Worm (Caenorhabditis elegans) whole organism, late embryonic: Measurements from ENCODE around the gene C33H5.13.

Experiments used
- C08G9.2 ChIP-seq: sonication (generic microtip); optimal IDR thresholded peaks from 2 replicates; lab custom pipeline; 2016; ENCODE audit warnings: mild to moderate bottlenecking, missing genetic modification characterization, moderate library complexity, missing compliant biosample characterization
- K02D7.2 ChIP-seq: sonication (generic microtip); optimal IDR thresholded peaks from 2 replicates; lab custom pipeline; 2017; ENCODE audit warnings: mild to moderate bottlenecking, missing genetic modification characterization, missing compliant biosample characterization
- T23F11.4 ChIP-seq: fragments of 200-800 bp; sonication (Bioruptor generic); optimal IDR thresholded peaks from 2 replicates; lab custom pipeline; 2018; ENCODE audit warnings: mild to moderate bottlenecking, missing genetic modification characterization, missing compliant biosample characterization
- ahr-1 ChIP-seq: sonication (generic microtip); optimal IDR thresholded peaks from 2 replicates; lab custom pipeline; 2016; ENCODE audit warnings: missing genetic modification characterization, missing compliant biosample characterization
- ceh-14 ChIP-seq: sonication (generic microtip); optimal IDR thresholded peaks from 2 replicates; lab custom pipeline; 2016; ENCODE audit warnings: missing genotype, missing genetic modification characterization, missing compliant biosample characterization
- ceh-18 ChIP-seq: sonication (generic microtip); optimal IDR thresholded peaks from 2 replicates; lab custom pipeline; 2016; ENCODE audit warnings: missing genetic modification characterization, missing compliant biosample characterization
- ceh-19 ChIP-seq: fragments of 200-800 bp; sonication (Bioruptor generic); optimal IDR thresholded peaks from 2 replicates; lab custom pipeline; 2018; ENCODE audit warnings: mild to moderate bottlenecking, missing genetic modification characterization, missing compliant biosample characterization
- ceh-22 ChIP-seq: sonication (generic microtip); optimal IDR thresholded peaks from 2 replicates; lab custom pipeline; 2017; ENCODE audit warnings: missing biosample characterization, missing genetic modification characterization
- ceh-24 ChIP-seq: sonication (generic microtip); optimal IDR thresholded peaks from 2 replicates; lab custom pipeline; 2016; ENCODE audit warnings: mild to moderate bottlenecking, missing genetic modification characterization, missing compliant biosample characterization
- ceh-30 ChIP-seq: fragments of 150-350 bp; optimal IDR thresholded peaks from 2 replicates; lab custom pipeline; 2014; ENCODE audit warnings: missing biosample characterization, missing genetic modification characterization
- ceh-31 ChIP-seq: sonication (generic microtip); optimal IDR thresholded peaks from 2 replicates; lab custom pipeline; 2016; ENCODE audit warnings: missing genetic modification characterization, missing compliant biosample characterization
- ceh-34 ChIP-seq: sonication (generic microtip); optimal IDR thresholded peaks from 2 replicates; lab custom pipeline; 2016; ENCODE audit warnings: mild to moderate bottlenecking, missing genetic modification characterization, missing compliant biosample characterization
- ceh-45 ChIP-seq: fragments of 200-800 bp; sonication (Bioruptor generic); IDR thresholded peaks from 2 replicates; pipeline ENCODE4 v1.3.6; 2022; ENCODE audit warnings: missing genetic modification reagents, missing genetic modification characterization, missing compliant biosample characterization
- ceh-48 ChIP-seq: sonication (generic microtip); optimal IDR thresholded peaks from 2 replicates; lab custom pipeline; 2016; ENCODE audit warnings: missing genetic modification characterization, inconsistent platforms, missing compliant biosample characterization
- ceh-9 ChIP-seq: sonication (generic microtip); optimal IDR thresholded peaks from 2 replicates; lab custom pipeline; 2016; ENCODE audit warnings: mild to moderate bottlenecking, missing genetic modification characterization, inconsistent platforms, missing compliant biosample characterization
- che-1 ChIP-seq: sonication (generic microtip); optimal IDR thresholded peaks from 2 replicates; lab custom pipeline; 2016; ENCODE audit warnings: mild to moderate bottlenecking, missing genetic modification characterization, missing compliant biosample characterization
- dmd-4 ChIP-seq: sonication (generic microtip); optimal IDR thresholded peaks from 2 replicates; lab custom pipeline; 2016; ENCODE audit warnings: borderline replicate concordance, missing genetic modification characterization, missing compliant biosample characterization
- dve-1 ChIP-seq: sonication (generic microtip); optimal IDR thresholded peaks from 2 replicates; lab custom pipeline; 2017; ENCODE audit warnings: antibody characterized with exemption, mild to moderate bottlenecking, missing genetic modification characterization, missing compliant biosample characterization
- elt-2 ChIP-seq: sonication (generic microtip); optimal IDR thresholded peaks from 2 replicates; lab custom pipeline; 2016; ENCODE audit warnings: missing genetic modification reagents, missing genetic modification characterization, missing compliant biosample characterization
- elt-4 ChIP-seq: sonication (generic microtip); optimal IDR thresholded peaks from 2 replicates; lab custom pipeline; 2016; ENCODE audit warnings: missing genetic modification characterization, missing compliant biosample characterization
- fax-1 ChIP-seq: sonication (generic microtip); optimal IDR thresholded peaks from 2 replicates; lab custom pipeline; 2016; ENCODE audit warnings: missing genotype, missing genetic modification characterization, missing compliant biosample characterization
- fkh-10 ChIP-seq: fragments of 150-350 bp; optimal IDR thresholded peaks from 2 replicates; lab custom pipeline; 2014; ENCODE audit warnings: missing biosample characterization, missing genetic modification reagents, missing genetic modification characterization
- fkh-6 ChIP-seq: sonication (generic microtip); optimal IDR thresholded peaks from 2 replicates; lab custom pipeline; 2016; ENCODE audit warnings: missing genetic modification characterization, missing compliant biosample characterization
- gmeb-2 ChIP-seq: sonication (generic microtip); optimal IDR thresholded peaks from 2 replicates; lab custom pipeline; 2016; ENCODE audit warnings: missing genetic modification characterization, inconsistent platforms, missing compliant biosample characterization
- hlh-15 ChIP-seq: sonication (generic microtip); optimal IDR thresholded peaks from 2 replicates; lab custom pipeline; 2016; ENCODE audit warnings: missing genetic modification characterization, missing compliant biosample characterization
- hlh-30 ChIP-seq: sonication (generic microtip); optimal IDR thresholded peaks from 2 replicates; lab custom pipeline; 2017; ENCODE audit warnings: antibody characterized with exemption, missing genetic modification characterization, missing compliant biosample characterization; ENCODE audit not compliant: insufficient read depth
- hlh-6 ChIP-seq: sonication (generic microtip); optimal IDR thresholded peaks from 2 replicates; lab custom pipeline; 2016; ENCODE audit warnings: missing genotype, missing genetic modification characterization, missing compliant biosample characterization
- hlh-8 ChIP-seq: sonication (generic microtip); optimal IDR thresholded peaks from 2 replicates; lab custom pipeline; 2016; ENCODE audit warnings: missing genotype, missing genetic modification characterization, missing compliant biosample characterization
- lim-6 ChIP-seq: sonication (generic microtip); optimal IDR thresholded peaks from 2 replicates; lab custom pipeline; 2016; ENCODE audit warnings: missing genetic modification characterization, missing compliant biosample characterization
- mec-3 ChIP-seq: sonication (generic microtip); optimal IDR thresholded peaks from 2 replicates; lab custom pipeline; 2016; ENCODE audit warnings: borderline replicate concordance, missing genetic modification characterization, missing compliant biosample characterization
- nfya-1 ChIP-seq: sonication (generic microtip); optimal IDR thresholded peaks from 2 replicates; lab custom pipeline; 2017; ENCODE audit warnings: missing genetic modification characterization, mild to moderate bottlenecking, missing compliant biosample characterization, antibody characterized with exemption, moderate library complexity
- nhr-11 ChIP-seq: fragments of 150-350 bp; optimal IDR thresholded peaks from 2 replicates; lab custom pipeline; 2014; ENCODE audit warnings: missing biosample characterization, missing genetic modification characterization
- npax-4 ChIP-seq: sonication (generic microtip); optimal IDR thresholded peaks from 2 replicates; lab custom pipeline; 2016; ENCODE audit warnings: missing genetic modification characterization, missing compliant biosample characterization
- odd-2 ChIP-seq: sonication (generic microtip); optimal IDR thresholded peaks from 2 replicates; lab custom pipeline; 2017; ENCODE audit warnings: antibody characterized with exemption, mild to moderate bottlenecking, missing genetic modification characterization, missing compliant biosample characterization
- pag-3 ChIP-seq: sonication (generic microtip); optimal IDR thresholded peaks from 2 replicates; lab custom pipeline; 2016; ENCODE audit warnings: missing compliant biosample characterization, missing genetic modification characterization, borderline replicate concordance
- pha-2 ChIP-seq: sonication (generic microtip); optimal IDR thresholded peaks from 2 replicates; lab custom pipeline; 2017; ENCODE audit warnings: mild to moderate bottlenecking, missing genetic modification characterization, missing compliant biosample characterization
- pha-4 ChIP-seq: fragments of 150-350 bp; optimal IDR thresholded peaks from 2 replicates; lab custom pipeline; 2018; ENCODE audit warnings: missing biosample characterization, missing genetic modification reagents, missing genetic modification characterization
- pros-1 ChIP-seq: fragments of 150-350 bp; optimal IDR thresholded peaks from 2 replicates; lab custom pipeline; 2014; ENCODE audit warnings: missing biosample characterization, missing genetic modification reagents, missing genetic modification characterization
- ref-2 ChIP-seq: sonication (generic microtip); optimal IDR thresholded peaks from 2 replicates; lab custom pipeline; 2016; ENCODE audit warnings: missing genetic modification characterization, missing compliant biosample characterization
- sdc-2 ChIP-seq: sonication (generic microtip); optimal IDR thresholded peaks from 2 replicates; lab custom pipeline; 2016; ENCODE audit warnings: missing genotype, missing genetic modification characterization, missing compliant biosample characterization
- syd-9 ChIP-seq: sonication (generic microtip); optimal IDR thresholded peaks from 2 replicates; lab custom pipeline; 2016; ENCODE audit warnings: mild to moderate bottlenecking, missing genetic modification characterization, moderate library complexity, missing compliant biosample characterization
- tbx-2 ChIP-seq: sonication (generic microtip); optimal IDR thresholded peaks from 2 replicates; lab custom pipeline; 2016; ENCODE audit warnings: missing genetic modification characterization, missing compliant biosample characterization
- tbx-7 ChIP-seq: sonication (generic microtip); optimal IDR thresholded peaks from 2 replicates; lab custom pipeline; 2016; ENCODE audit warnings: missing genotype, missing genetic modification characterization, missing compliant biosample characterization
- unc-42 ChIP-seq: sonication (generic microtip); optimal IDR thresholded peaks from 2 replicates; lab custom pipeline; 2016; ENCODE audit warnings: missing genotype, missing genetic modification characterization, missing compliant biosample characterization
- unc-55 ChIP-seq: sonication (generic microtip); optimal IDR thresholded peaks from 2 replicates; lab custom pipeline; 2017; ENCODE audit warnings: missing biosample characterization, missing genetic modification reagents, missing genetic modification characterization
- unc-86 ChIP-seq: sonication (generic microtip); optimal IDR thresholded peaks from 2 replicates; lab custom pipeline; 2016; ENCODE audit warnings: missing genetic modification characterization, missing compliant biosample characterization
- zip-5 ChIP-seq: sonication (generic microtip); optimal IDR thresholded peaks from 2 replicates; lab custom pipeline; 2016; ENCODE audit warnings: missing genetic modification characterization, missing compliant biosample characterization

The C33H5.13 gene

DNA sequence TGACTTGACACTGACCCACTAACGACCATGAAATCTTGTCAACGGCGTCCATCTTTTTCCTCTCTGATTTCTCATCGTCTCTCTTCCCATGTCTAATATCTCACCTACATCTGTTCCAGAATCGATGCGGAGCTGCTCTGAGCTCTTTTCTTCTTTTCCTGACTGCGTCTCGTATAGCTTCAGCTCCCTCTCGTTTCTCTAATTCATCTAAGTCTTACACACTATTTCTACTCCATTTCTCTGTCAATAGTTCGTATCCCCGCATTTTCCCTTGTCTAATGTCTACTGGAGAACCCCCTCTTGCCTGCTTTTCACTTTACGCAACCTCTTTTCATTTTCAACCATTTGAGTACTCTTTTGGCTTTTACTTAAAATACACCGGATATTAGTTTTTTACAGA lies 25.8 kb upstream of the C33H5.13 start, which contains the start of gene ric-3:
Gene ric-3 (plus strand): TSS at position 400 of the 400 bp plus-strand sequence.
- TF ChIP-seq fkh-6 (tag; lab: Kevin White, UChicago) (no peak), T23F11.4 (no peak), hlh-30 (tag; lab: Kevin White, UChicago) (no peak), unc-86 (no peak), ceh-24 (tag; lab: Kevin White, UChicago) (no peak), lim-6 (tag; lab: Kevin White, UChicago) (peak; percentile 30), unc-42 (peak; percentile 74), ahr-1 (tag; lab: Kevin White, UChicago) (no peak), K02D7.2 (tag; lab: Kevin White, UChicago) (no peak), tbx-2 (tag; lab: Kevin White, UChicago) (peak; percentile 38), ref-2 (tag; lab: Kevin White, UChicago) (no peak), hlh-8 (tag; lab: Kevin White, UChicago) (peak; percentile 73), ceh-31 (tag; lab: Kevin White, UChicago) (peak; percentile 70), hlh-15 (tag; lab: Kevin White, UChicago) (no peak), dve-1 (tag; lab: Kevin White, UChicago) (no peak), unc-55 (GFP tag; lab: Kevin White, UChicago) (peak; percentile 80), odd-2 (tag; lab: Kevin White, UChicago) (no peak), ceh-9 (no peak), pha-2 (tag; lab: Kevin White, UChicago) (no peak), dmd-4 (tag; lab: Kevin White, UChicago) (peak; percentile 13), hlh-6 (tag; lab: Kevin White, UChicago) (no peak), ceh-45 (GFP tag; lab: Robert Waterston, UW) (no peak), C08G9.2 (tag; lab: Kevin White, UChicago) (no peak), nhr-11 (tag; lab: Kevin White, UChicago) (no peak), ceh-48 (tag; lab: Kevin White, UChicago) (peak; percentile 84), gmeb-2 (tag; lab: Kevin White, UChicago) (no peak), ceh-14 (tag; lab: Kevin White, UChicago) (no peak), che-1 (no peak), elt-2 (tag; lab: Kevin White, UChicago) (no peak), pag-3 (tag; lab: Kevin White, UChicago) (no peak), syd-9 (tag; lab: Kevin White, UChicago) (no peak), nfya-1 (tag; lab: Kevin White, UChicago) (peak; percentile 78), pros-1 (peak; percentile 11), sdc-2 (no peak), ceh-34 (tag; lab: Kevin White, UChicago) (peak; percentile 7), pha-4 (tag; lab: Kevin White, UChicago) (no peak), ceh-22 (no peak), tbx-7 (tag; lab: Kevin White, UChicago) (no peak), mec-3 (tag; lab: Kevin White, UChicago) (no peak), ceh-18 (tag; lab: Kevin White, UChicago) (peak; percentile 46), elt-4 (no peak), fax-1 (tag; lab: Kevin White, UChicago) (no peak), ceh-30 (no peak), ceh-19 (GFP tag; lab: Kevin White, UChicago) (peak; percentile 18), npax-4 (tag; lab: Kevin White, UChicago) (no peak), fkh-10 (GFP tag; lab: Kevin White, UChicago) (no peak), zip-5 (tag; lab: Kevin White, UChicago) (no peak)
